Worm (Caenorhabditis elegans) whole organism, early embryonic: ENCODE results near the gene ula-1.

Experiments used
- ama-1 ChIP-seq: fragments of 150-350 bp; optimal IDR thresholded peaks from 2 replicates; lab custom pipeline; 2014
- flt-1 ChIP-seq: fragments of 200-800 bp; sonication (Bioruptor generic); IDR thresholded peaks from 2 replicates; pipeline ENCODE4 v1.3.6; 2022; ENCODE audit warnings: missing genetic modification characterization, missing compliant biosample characterization
- scrt-1 ChIP-seq: fragments of 200-800 bp; sonication (Bioruptor generic); IDR thresholded peaks from 2 replicates; pipeline ENCODE4 v1.3.6; 2022; ENCODE audit warnings: missing genetic modification characterization, missing compliant biosample characterization

DNA sequence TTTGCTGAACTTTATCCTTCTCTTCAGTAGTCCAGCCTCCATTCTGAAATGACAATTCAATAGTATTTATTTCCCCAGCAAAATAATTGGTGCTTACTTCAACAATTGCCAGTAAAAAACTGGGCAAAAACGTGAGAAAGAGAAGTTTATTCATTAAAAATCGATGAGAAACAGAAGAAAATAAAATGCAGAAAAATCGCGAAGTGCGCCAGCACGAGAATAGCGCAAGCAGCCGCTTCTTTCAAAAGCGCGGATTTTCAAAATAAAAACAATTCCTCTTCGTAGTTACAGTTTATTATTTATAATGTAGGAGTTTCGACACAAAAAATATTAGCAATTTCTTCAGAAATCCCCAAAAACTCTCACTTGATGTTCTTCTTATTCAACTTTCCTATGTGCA is 42.8 kb upstream of the ula-1 start, which contains the start of gene C27F2.9:
- TF ChIP-seq scrt-1 (no peak), flt-1 (GFP tag; lab: Robert Waterston, UW) (no peak), ama-1 (lab: Kevin White, UChicago) (no peak)
